Worm (Caenorhabditis elegans) whole organism, late embryonic: Measurements from ENCODE around the gene nduv-3.

Source experiments
- ceh-34 ChIP-seq: sonication (generic microtip); optimal IDR thresholded peaks from 2 replicates; lab custom pipeline; 2016; ENCODE audit warnings: mild to moderate bottlenecking, missing genetic modification characterization, missing compliant biosample characterization
- pha-4 ChIP-seq: fragments of 150-350 bp; optimal IDR thresholded peaks from 2 replicates; lab custom pipeline; 2018; ENCODE audit warnings: missing biosample characterization, missing genetic modification reagents, missing genetic modification characterization

- no peak for TF ChIP-seq pha-4 (tag; lab: Kevin White, UChicago)
- TF ChIP-seq ceh-34 = no peak
These were observed 25.5 kb downstream of the nduv-3 start, which contains the start of gene Y69A2AR.1 for ce11 chrIV:2666586-2667100.
